Fruit fly (Drosophila melanogaster) whole organism, pupa: Measurements from ENCODE around the gene Or67c.

ENCODE experiments used
- CG10348 ChIP-seq: fragments of 200-800 bp; sonication (Bioruptor generic); IDR thresholded peaks from 2 replicates; pipeline ENCODE4 v1.3.6; 2022; ENCODE audit warnings: missing biosample characterization, missing genetic modification characterization
- CG15710 ChIP-seq: fragments of 200-800 bp; sonication (Bioruptor generic); optimal IDR thresholded peaks from 2 replicates; lab custom pipeline; 2018; ENCODE audit warnings: missing biosample characterization, mild to moderate bottlenecking, missing genetic modification characterization, moderate library complexity
- CG17806 ChIP-seq: fragments of 200-800 bp; sonication (Bioruptor generic); optimal IDR thresholded peaks from 2 replicates; lab custom pipeline; 2018; ENCODE audit warnings: missing biosample characterization, mild to moderate bottlenecking, missing genetic modification characterization, moderate library complexity
- Ets98B ChIP-seq: fragments of 200-800 bp; sonication (Bioruptor generic); IDR thresholded peaks from 2 replicates; pipeline ENCODE4 v1.3.6; 2022; ENCODE audit warnings: missing biosample characterization, missing genetic modification characterization
- Pif1A ChIP-seq: fragments of 200-800 bp; sonication (Bioruptor generic); optimal IDR thresholded peaks from 3 replicates; lab custom pipeline; 2016; ENCODE audit warnings: missing biosample characterization, missing genetic modification characterization
- Pif1B ChIP-seq: fragments of 200-800 bp; sonication (Bioruptor generic); optimal IDR thresholded peaks from 3 replicates; lab custom pipeline; 2016; ENCODE audit warnings: missing biosample characterization, missing genetic modification characterization
- Snoo ChIP-seq: fragments of 200-800 bp; sonication (Bioruptor generic); optimal IDR thresholded peaks from 3 replicates; lab custom pipeline; 2017; ENCODE audit warnings: missing biosample characterization, mild to moderate bottlenecking, missing genetic modification characterization, inconsistent platforms
- fd96Ca ChIP-seq: fragments of 200-800 bp; sonication (Bioruptor generic); IDR thresholded peaks from 3 replicates; pipeline ENCODE4 v1.3.6; 2022; ENCODE audit warnings: missing biosample characterization, missing genetic modification characterization
- gl ChIP-seq: fragments of 200-800 bp; sonication (Bioruptor generic); optimal IDR thresholded peaks from 2 replicates; lab custom pipeline; 2018; ENCODE audit warnings: missing biosample characterization, mild to moderate bottlenecking, missing genetic modification characterization
- rn ChIP-seq: fragments of 200-800 bp; sonication (Bioruptor generic); IDR thresholded peaks from 2 replicates; pipeline ENCODE4 v1.3.6; 2022; ENCODE audit warnings: missing biosample characterization, missing genetic modification characterization

Gene Or67c

DNA sequence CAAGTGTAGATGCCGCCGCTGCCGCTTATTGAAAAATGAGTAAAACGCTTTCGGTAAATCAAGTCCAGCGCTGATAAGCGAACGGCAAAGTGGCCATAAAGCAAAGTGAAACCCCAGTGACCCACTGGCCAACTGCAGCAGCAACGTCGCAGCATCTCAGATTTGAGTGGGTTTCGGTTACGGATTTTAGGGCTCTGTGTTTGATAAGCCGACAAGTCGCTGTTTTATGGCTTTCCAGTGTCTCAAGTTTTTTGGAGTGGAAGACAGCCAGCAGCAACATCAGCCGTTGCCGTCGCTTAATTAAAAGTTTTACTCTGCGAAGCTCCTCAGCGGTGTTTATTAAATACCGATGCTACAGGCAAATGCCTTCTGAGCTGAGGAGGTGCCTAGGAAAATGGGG lies 47.1 kb downstream of the Or67c start:
- TF ChIP-seq Pif1A (GFP tag; lab: Kevin White, UChicago) (no peak), CG15710 (tag; lab: Kevin White, UChicago) (no peak), fd96Ca (no peak), Pif1B (GFP tag; lab: Kevin White, UChicago) (no peak), Snoo (tag; lab: Kevin White, UChicago) (no peak), CG10348 (GFP tag; lab: Robert Waterston, UW) (no peak), CG17806 (no peak), gl (no peak), Ets98B (GFP tag; lab: Robert Waterston, UW) (no peak), rn (GFP tag; lab: Robert Waterston, UW) (no peak)
